Worm (Caenorhabditis elegans) whole organism, young adult: ENCODE measurements around the gene srbc-19.

ENCODE experiments used
- B0019.2 ChIP-seq: fragments of 200-800 bp; sonication (Bioruptor generic); conservative IDR thresholded peaks from 2 replicates; pipeline ENCODE4 v1.3.6; 2022; ENCODE audit warnings: missing genetic modification reagents, missing genetic modification characterization, missing compliant biosample characterization
- F10E7.11 ChIP-seq: sonication (generic microtip); optimal IDR thresholded peaks from 2 replicates; lab custom pipeline; 2017; ENCODE audit warnings: mild to moderate bottlenecking, missing genetic modification characterization, moderate library complexity, missing compliant biosample characterization
- F37B4.10 ChIP-seq: fragments of 200-800 bp; sonication (Bioruptor generic); IDR thresholded peaks from 2 replicates; pipeline ENCODE4 v1.3.6; 2022; ENCODE audit warnings: missing genetic modification characterization, missing compliant biosample characterization
- F55B11.4 ChIP-seq: sonication (generic microtip); optimal IDR thresholded peaks from 2 replicates; lab custom pipeline; 2016; ENCODE audit warnings: missing compliant biosample characterization, missing genetic modification characterization, borderline replicate concordance; ENCODE audit not compliant: insufficient read depth
- F57A8.1 ChIP-seq: fragments of 200-800 bp; sonication (Bioruptor generic); optimal IDR thresholded peaks from 2 replicates; lab custom pipeline; 2018; ENCODE audit warnings: mild to moderate bottlenecking, missing genetic modification characterization, moderate library complexity, missing compliant biosample characterization
- ZK185.1 ChIP-seq: sonication (generic microtip); optimal IDR thresholded peaks from 2 replicates; lab custom pipeline; 2016; ENCODE audit warnings: mild to moderate bottlenecking, missing genetic modification characterization, missing compliant biosample characterization; ENCODE audit not compliant: poor library complexity, severe bottlenecking
- atf-7 ChIP-seq: sonication (generic microtip); optimal IDR thresholded peaks from 2 replicates; lab custom pipeline; 2017; ENCODE audit warnings: mild to moderate bottlenecking, missing genetic modification characterization, missing compliant biosample characterization
- bed-1 ChIP-seq: fragments of 200-800 bp; sonication (Bioruptor generic); IDR thresholded peaks from 2 replicates; pipeline ENCODE4 v1.3.6; 2022; ENCODE audit warnings: missing genetic modification reagents, missing genetic modification characterization, missing compliant biosample characterization
- ccch-3 ChIP-seq: fragments of 200-800 bp; sonication (Bioruptor generic); optimal IDR thresholded peaks from 2 replicates; lab custom pipeline; 2018; ENCODE audit warnings: mild to moderate bottlenecking, missing genetic modification characterization, missing compliant biosample characterization
- cebp-1 ChIP-seq, 2 experiments: fragments of 200-800 bp in 1 of 2; sonication (Bioruptor generic) in 1 of 2; sonication (generic microtip) in 1 of 2; IDR thresholded peaks in 1 of 2; optimal IDR thresholded peaks in 1 of 2; 2 replicates each; pipeline versions ENCODE4 v1.3.6 to Lab custom; 2017 to 2022; ENCODE audit warnings: missing compliant biosample characterization in 2 of 2, missing genetic modification characterization in 2 of 2, mild to moderate bottlenecking in 1 of 2, missing genetic modification reagents in 1 of 2, moderate library complexity in 1 of 2
- ceh-79 ChIP-seq: sonication (generic microtip); optimal IDR thresholded peaks from 2 replicates; lab custom pipeline; 2017; ENCODE audit warnings: mild to moderate bottlenecking, missing genetic modification characterization, missing compliant biosample characterization
- ceh-91 ChIP-seq: fragments of 200-800 bp; sonication (Bioruptor generic); IDR thresholded peaks from 2 replicates; pipeline ENCODE4 v1.3.6; 2022; ENCODE audit warnings: missing genetic modification reagents, missing genetic modification characterization, missing compliant biosample characterization
- die-1 ChIP-seq: sonication (generic microtip); optimal IDR thresholded peaks from 2 replicates; lab custom pipeline; 2016; ENCODE audit warnings: missing genotype, mild to moderate bottlenecking, missing genetic modification characterization, missing compliant biosample characterization
- dpff-1 ChIP-seq: sonication (generic microtip); optimal IDR thresholded peaks from 2 replicates; lab custom pipeline; 2017; ENCODE audit warnings: mild to moderate bottlenecking, missing genetic modification characterization, missing compliant biosample characterization
- efl-1 ChIP-seq: fragments of 150-350 bp; optimal IDR thresholded peaks from 2 replicates; lab custom pipeline; 2014; ENCODE audit warnings: missing biosample characterization, missing genetic modification reagents, missing genetic modification characterization
- ets-4 ChIP-seq: fragments of 200-800 bp; sonication (Bioruptor generic); optimal IDR thresholded peaks from 2 replicates; lab custom pipeline; 2018; ENCODE audit warnings: mild to moderate bottlenecking, missing genetic modification characterization, missing compliant biosample characterization
- him-1 ChIP-seq: sonication (generic microtip); optimal IDR thresholded peaks from 2 replicates; lab custom pipeline; 2016; ENCODE audit warnings: missing genotype, missing genetic modification reagents, missing genetic modification characterization, missing compliant biosample characterization
- hrde-1 ChIP-seq: sonication (generic microtip); optimal IDR thresholded peaks from 2 replicates; lab custom pipeline; 2016; ENCODE audit warnings: missing genetic modification characterization, mild to moderate bottlenecking, missing compliant biosample characterization, moderate library complexity, missing genotype, missing genetic modification reagents, borderline replicate concordance
- let-607 ChIP-seq, 2 experiments: fragments of 200-800 bp in 1 of 2; sonication (Bioruptor generic) in 1 of 2; sonication (generic microtip) in 1 of 2; optimal IDR thresholded peaks; 2 replicates each; lab custom pipeline; 2016 to 2018; ENCODE audit warnings: mild to moderate bottlenecking in 2 of 2, missing compliant biosample characterization in 2 of 2, missing genetic modification characterization in 2 of 2, moderate library complexity in 2 of 2, missing genotype in 1 of 2
- lin-35 ChIP-seq, 3 experiments: fragments of 150-350 bp in 2 of 3; sonication (generic microtip) in 1 of 3; optimal IDR thresholded peaks; 2 replicates each; lab custom pipeline; 2014 to 2018; ENCODE audit warnings: missing biosample characterization in 3 of 3, missing genetic modification characterization in 3 of 3, missing genetic modification reagents in 3 of 3
- lsy-27 ChIP-seq: sonication (generic microtip); optimal IDR thresholded peaks from 2 replicates; lab custom pipeline; 2017; ENCODE audit warnings: missing genetic modification characterization, mild to moderate bottlenecking, missing compliant biosample characterization, antibody characterized with exemption, missing genotype, borderline replicate concordance; ENCODE audit not compliant: insufficient read depth
- madf-6 ChIP-seq: fragments of 200-800 bp; sonication (Bioruptor generic); IDR thresholded peaks from 2 replicates; pipeline ENCODE4 v1.3.6; 2022; ENCODE audit warnings: missing genetic modification reagents, missing genetic modification characterization, missing compliant biosample characterization
- madf-8 ChIP-seq: fragments of 200-800 bp; sonication (Bioruptor generic); conservative IDR thresholded peaks from 2 replicates; pipeline ENCODE4 v1.3.6; 2022; ENCODE audit warnings: missing genetic modification reagents, missing genetic modification characterization, missing compliant biosample characterization
- mel-28 ChIP-seq: sonication (generic microtip); optimal IDR thresholded peaks from 2 replicates; lab custom pipeline; 2016; ENCODE audit warnings: borderline replicate concordance, mild to moderate bottlenecking, missing genetic modification characterization, missing compliant biosample characterization
- mxl-1 ChIP-seq: sonication (generic microtip); optimal IDR thresholded peaks from 2 replicates; lab custom pipeline; 2016; ENCODE audit warnings: missing genetic modification characterization, missing compliant biosample characterization
- nhr-120 ChIP-seq: fragments of 200-800 bp; sonication (Bioruptor generic); IDR thresholded peaks from 2 replicates; pipeline ENCODE4 v1.3.6; 2022; ENCODE audit warnings: missing genetic modification characterization, missing compliant biosample characterization
- nhr-90 ChIP-seq: sonication (generic microtip); optimal IDR thresholded peaks from 2 replicates; lab custom pipeline; 2016; ENCODE audit warnings: missing genotype, mild to moderate bottlenecking, missing genetic modification characterization, missing compliant biosample characterization
- pbrm-1 ChIP-seq: fragments of 200-800 bp; sonication (Bioruptor generic); IDR thresholded peaks from 2 replicates; pipeline ENCODE4 v1.3.6; 2022; ENCODE audit warnings: missing genetic modification reagents, missing genetic modification characterization, missing compliant biosample characterization
- rec-8 ChIP-seq, 2 experiments: sonication (generic microtip); optimal IDR thresholded peaks; 2 replicates each; lab custom pipeline; 2016; ENCODE audit warnings: mild to moderate bottlenecking in 2 of 2, missing genetic modification characterization in 2 of 2, missing genetic modification reagents in 2 of 2, missing genotype in 2 of 2, missing biosample characterization in 1 of 2, missing compliant biosample characterization in 1 of 2, moderate library complexity in 1 of 2
- repo-1 ChIP-seq: sonication (generic microtip); optimal IDR thresholded peaks from 2 replicates; lab custom pipeline; 2017; ENCODE audit warnings: mild to moderate bottlenecking, missing genetic modification characterization, missing compliant biosample characterization
- snpc-1.1 ChIP-seq: sonication (generic microtip); optimal IDR thresholded peaks from 2 replicates; lab custom pipeline; 2017; ENCODE audit warnings: missing genetic modification characterization, mild to moderate bottlenecking, missing compliant biosample characterization, antibody characterized with exemption, moderate library complexity, missing genotype, missing genetic modification reagents; ENCODE audit not compliant: insufficient read depth
- snpc-1.3 ChIP-seq: sonication (generic microtip); optimal IDR thresholded peaks from 2 replicates; lab custom pipeline; 2017; ENCODE audit warnings: missing genetic modification characterization, mild to moderate bottlenecking, missing compliant biosample characterization, antibody characterized with exemption, moderate library complexity, missing genotype, missing genetic modification reagents; ENCODE audit not compliant: insufficient read depth
- tlf-1 ChIP-seq: fragments of 200-800 bp; sonication (Bioruptor generic); optimal IDR thresholded peaks from 2 replicates; lab custom pipeline; 2018; ENCODE audit warnings: mild to moderate bottlenecking, missing genetic modification characterization, missing compliant biosample characterization
- zfh-2 ChIP-seq: fragments of 200-800 bp; sonication (Bioruptor generic); conservative IDR thresholded peaks from 2 replicates; pipeline ENCODE4 v1.3.6; 2022; ENCODE audit warnings: missing genetic modification reagents, missing genetic modification characterization, missing compliant biosample characterization
- ztf-28 ChIP-seq: fragments of 200-800 bp; sonication (Bioruptor generic); IDR thresholded peaks from 2 replicates; pipeline ENCODE4 v1.3.6; 2022; ENCODE audit warnings: missing genetic modification reagents, missing genetic modification characterization, missing compliant biosample characterization

The srbc-19 gene

DNA sequence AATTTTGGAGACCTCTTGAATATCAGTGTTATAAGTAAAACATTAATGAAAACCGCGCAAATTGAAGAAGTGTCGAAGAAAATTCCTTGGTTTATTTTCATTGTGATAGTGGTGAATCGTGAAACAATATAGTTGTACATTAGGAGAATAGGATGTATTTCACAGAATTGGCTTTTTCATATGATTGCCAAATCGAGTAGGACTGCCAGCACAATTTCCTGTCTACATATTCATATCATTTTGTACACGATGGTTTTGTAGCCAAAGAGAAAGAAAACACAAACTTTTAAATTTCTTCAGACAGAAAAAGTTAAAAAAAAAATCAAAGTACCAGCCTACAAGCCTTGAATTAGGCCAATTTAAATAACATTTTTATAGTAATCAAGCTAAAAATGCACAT is 2.8 kb downstream of the srbc-19 start, which contains the start of gene str-255:
str-255 (minus strand) TSS at position 101 of the 400 bp plus-strand sequence.
- TF ChIP-seq lsy-27 (tag; lab: Kevin White, UChicago) (no peak), atf-7 (tag; lab: Kevin White, UChicago) (no peak), F10E7.11 (tag; lab: Kevin White, UChicago) (no peak), mxl-1 (tag; lab: Kevin White, UChicago) (no peak), hrde-1 (tag; lab: Kevin White, UChicago) (no peak)

DNA sequence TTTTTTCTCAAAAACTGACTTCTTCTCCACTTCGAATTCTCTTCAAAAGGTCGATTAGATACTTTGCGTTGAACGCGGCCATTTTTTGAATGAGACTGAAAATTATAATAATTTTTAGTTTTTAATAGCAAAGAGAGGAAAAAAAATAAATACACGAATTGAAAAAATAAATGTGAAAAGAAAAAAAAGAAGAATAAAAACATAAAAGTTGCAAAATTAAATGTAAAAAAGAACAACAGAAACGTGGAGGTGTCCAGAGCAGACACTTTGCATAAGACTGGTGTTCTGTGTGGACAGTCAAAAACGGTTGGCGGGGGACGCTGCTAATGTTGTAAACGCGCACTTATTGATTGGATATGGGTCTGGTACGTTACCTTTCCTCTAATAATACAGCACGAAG is 7.2 kb downstream of the srbc-19 start, which contains the start of gene C45H4.14:
C45H4.14 (minus strand) TSS at position 101 of the 400 bp plus-strand sequence.
- TF ChIP-seq ceh-91 (no peak), snpc-1.3 (tag; lab: Kevin White, UChicago) (no peak), ztf-28 (GFP tag; lab: Robert Waterston, UW) (no peak), him-1 (tag; lab: Kevin White, UChicago) (no peak), madf-8 (GFP tag; lab: Robert Waterston, UW) (0 out of 2 replicates have a peak, but pooled peaks have one; percentile 9), F57A8.1 (GFP tag; lab: Kevin White, UChicago) (no peak), dpff-1 (tag; lab: Kevin White, UChicago) (no peak), pbrm-1 (GFP tag; lab: Robert Waterston, UW) (no peak), ZK185.1 (tag; lab: Kevin White, UChicago) (no peak), madf-6 (no peak), F55B11.4 (tag; lab: Kevin White, UChicago) (no peak), bed-1 (no peak), efl-1 (GFP tag; lab: Kevin White, UChicago) (peak; percentile 45), nhr-90 (tag; lab: Kevin White, UChicago) (no peak), F37B4.10 (GFP tag; lab: Robert Waterston, UW) (no peak), B0019.2 (GFP tag; lab: Robert Waterston, UW) (no peak), die-1 (no peak), ceh-79 (tag; lab: Kevin White, UChicago) (no peak)

- TF ChIP-seq nhr-120 (GFP tag; lab: Robert Waterston, UW) (no peak), let-607 (tag; optimal IDR thresholded peaks at IDR 0.05; lab: Kevin White, UChicago) (no peak)
Measured at ce11 chrV:2156830-2157229, 9.7 kb downstream of the srbc-19 start, which contains the start of gene srbc-22. Gene srbc-22 (plus strand): TSS chrV:2157130.

- TF ChIP-seq snpc-1.1 (tag; lab: Kevin White, UChicago), result no peak
- no peak for TF ChIP-seq rec-8 (tag; optimal IDR thresholded peaks at IDR 0.05; lab: Kevin White, UChicago)
Measured at ce11 chrV:2155232-2155631, 11.3 kb downstream of the srbc-19 start, which contains the start of gene srbc-21. Gene srbc-21 (plus strand): TSS chrV:2155532.

DNA sequence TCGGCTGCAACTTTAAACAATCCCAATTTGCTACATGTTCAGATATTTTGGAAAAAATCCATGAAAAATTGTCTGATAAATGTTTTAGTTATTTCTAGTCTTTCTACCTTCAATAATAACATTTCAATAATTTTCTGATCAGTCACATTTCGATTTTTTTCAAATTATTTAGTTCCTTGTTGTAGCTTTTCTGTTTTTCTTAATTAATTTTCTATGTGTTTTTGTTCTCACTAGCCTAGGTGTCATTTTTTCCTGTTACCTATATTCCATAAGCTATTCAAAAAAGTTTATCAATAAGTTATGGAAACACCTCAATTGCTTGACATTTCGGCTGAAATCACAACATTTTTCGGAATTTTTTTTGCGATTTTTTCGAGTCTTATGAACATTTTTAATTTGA is 13.3 kb downstream of the srbc-19 start, which contains the start of gene srbc-23:
srbc-23 (plus strand) TSS at position 301 of the 400 bp plus-strand sequence.
- TF ChIP-seq mel-28 (tag; lab: Kevin White, UChicago), result no peak
- TF ChIP-seq cebp-1 (GFP tag; IDR thresholded peaks at IDR 0.05; lab: Robert Waterston, UW), result no peak
- no peak for TF ChIP-seq cebp-1 (tag; optimal IDR thresholded peaks at IDR 0.05; lab: Kevin White, UChicago)
- TF ChIP-seq ets-4 (GFP tag; lab: Kevin White, UChicago), result no peak
- TF ChIP-seq lin-35 (GFP tag; optimal IDR thresholded peaks at IDR 0.05; lab: Kevin White, UChicago), result no peak
- TF ChIP-seq ccch-3 (GFP tag; lab: Kevin White, UChicago), result no peak
- no peak for TF ChIP-seq repo-1 (tag; lab: Kevin White, UChicago)
- no peak for TF ChIP-seq zfh-2 (GFP tag; lab: Robert Waterston, UW)
- TF ChIP-seq tlf-1 (GFP tag; lab: Kevin White, UChicago), result no peak
